Worm (Caenorhabditis elegans) whole organism, midembryonic: ENCODE results near the gene B0244.7.

ENCODE experiments used
- T22C8.4 ChIP-seq: fragments of 200-800 bp; sonication (Bioruptor generic); IDR thresholded peaks from 2 replicates; pipeline ENCODE4 v1.3.6; 2022; ENCODE audit warnings: missing genetic modification characterization, missing compliant biosample characterization
- klf-2 ChIP-seq: fragments of 200-800 bp; sonication (Bioruptor generic); conservative IDR thresholded peaks from 2 replicates; pipeline ENCODE4 v1.3.6; 2022; ENCODE audit warnings: missing genetic modification reagents, missing genetic modification characterization, missing compliant biosample characterization
- ref-1 ChIP-seq: fragments of 200-800 bp; sonication (Bioruptor generic); conservative IDR thresholded peaks from 2 replicates; pipeline ENCODE4 v1.3.6; 2022; ENCODE audit warnings: missing genetic modification reagents, missing genetic modification characterization, missing compliant biosample characterization
- tab-1 ChIP-seq: fragments of 200-800 bp; sonication (Bioruptor generic); IDR thresholded peaks from 2 replicates; pipeline ENCODE4 v1.3.6; 2022; ENCODE audit warnings: missing genetic modification characterization, missing compliant biosample characterization

DNA sequence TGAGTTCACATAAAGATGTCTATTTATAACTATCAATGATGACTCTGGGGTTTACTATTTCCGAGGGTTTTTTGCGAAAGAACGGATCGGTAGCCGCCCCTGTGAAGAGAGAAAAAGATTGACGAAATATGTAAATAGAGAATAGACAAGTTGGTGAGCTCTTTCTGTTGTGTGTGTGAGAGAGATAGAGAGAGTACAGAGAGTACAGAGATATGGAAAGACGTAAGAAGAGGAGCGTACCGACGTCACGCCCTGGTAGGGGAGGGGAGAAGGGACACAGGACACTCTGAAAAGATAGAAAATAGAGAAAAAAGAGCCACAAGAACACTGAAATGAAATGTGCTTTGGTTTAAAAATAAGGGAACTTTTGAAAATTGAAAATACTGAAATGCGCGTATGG, 43.1 kb upstream of the B0244.7 start:
- TF ChIP-seq T22C8.4 (GFP tag; lab: Robert Waterston, UW) (no peak), ref-1 (GFP tag; lab: Robert Waterston, UW) (no peak), klf-2 (GFP tag; lab: Robert Waterston, UW) (no peak), tab-1 (no peak)
